Fruit fly (Drosophila melanogaster): ENCODE data around the gene CG14247.

CG14247 gene

DNA sequence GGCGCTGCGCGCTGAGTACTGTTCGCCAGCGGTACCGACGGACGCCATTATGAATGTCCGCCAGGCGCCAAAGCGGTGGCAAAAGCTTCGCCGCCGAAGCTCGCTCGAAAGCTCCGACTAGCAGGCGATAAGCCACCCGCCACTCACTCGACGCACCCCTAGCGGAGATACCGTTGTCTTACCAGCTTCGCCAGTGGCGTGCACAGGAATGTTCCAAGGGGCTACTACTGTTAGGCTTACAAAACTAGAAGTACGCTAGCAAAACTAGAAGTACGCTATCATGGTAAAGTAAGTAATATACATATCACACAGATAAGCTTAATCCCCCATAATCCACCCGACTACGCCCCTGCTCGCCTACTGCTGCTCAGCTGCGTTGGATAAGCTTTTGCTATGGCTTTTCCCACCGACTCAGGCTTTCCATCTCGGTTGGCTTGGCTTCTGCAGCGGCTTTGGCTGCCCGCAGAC lies 23.3 kb upstream of the CG14247 start, which contains the start of gene amon (continued):
- TF ChIP-seq CG1529 (GFP tag; optimal IDR thresholded peaks at IDR 0.05) (peak; percentile 90), CG8765 (GFP tag; IDR thresholded peaks at IDR 0.05) (peak; percentile 93), Vsx1 (GFP tag; optimal IDR thresholded peaks at IDR 0.05) (peak; percentile 90), CG16815 (GFP tag; optimal IDR thresholded peaks at IDR 0.05) (peak; percentile 95), Bteb2 (GFP tag; optimal IDR thresholded peaks at IDR 0.05) (peak; percentile 98), CG7745 (tag; optimal IDR thresholded peaks at IDR 0.05) (no peak), Bdp1 (GFP tag; optimal IDR thresholded peaks at IDR 0.05) (peak; percentile 93), caup (GFP tag; optimal IDR thresholded peaks at IDR 0.05; ENCODE audit: severe bottlenecking) (peak; percentile 100), schlank (tag; optimal IDR thresholded peaks at IDR 0.05) (peak; percentile 99), CG1602 (GFP tag; optimal IDR thresholded peaks at IDR 0.05) (peak; percentile 95), otp (GFP tag; IDR thresholded peaks at IDR 0.05) (peak; percentile 98), Opbp (GFP tag; IDR thresholded peaks at IDR 0.05; ENCODE audit: partially characterized antibody) (no peak), CG4617 (GFP tag; optimal IDR thresholded peaks at IDR 0.05; ENCODE audit: borderline replicate concordance) (peak; percentile 95), Dbx (GFP tag; IDR thresholded peaks at IDR 0.05) (peak; percentile 100), CoRest (tag; optimal IDR thresholded peaks at IDR 0.05) (peak; percentile 97), kah (GFP tag; optimal IDR thresholded peaks at IDR 0.05) (peak; percentile 90), knrl (GFP tag; IDR thresholded peaks at IDR 0.05; ENCODE audit: partially characterized antibody) (no peak), run (tag; optimal IDR thresholded peaks at IDR 0.05) (peak; percentile 93), ftz-f1 (GFP tag; optimal IDR thresholded peaks at IDR 0.05) (peak; percentile 92), MTF-1 (GFP tag; optimal IDR thresholded peaks at IDR 0.05; ENCODE audit: borderline replicate concordance) (peak; percentile 90), Hey (tag; optimal IDR thresholded peaks at IDR 0.05) (peak; percentile 98), gcm (GFP tag; optimal IDR thresholded peaks at IDR 0.05) (peak; percentile 93), Fer2 (tag; optimal IDR thresholded peaks at IDR 0.05) (peak; percentile 98), CG5245 (GFP tag; optimal IDR thresholded peaks at IDR 0.05) (peak; percentile 98), CG4360 (GFP tag; IDR thresholded peaks at IDR 0.05) (peak; percentile 79), CG4282 (GFP tag; optimal IDR thresholded peaks at IDR 0.05) (peak; percentile 95), Xrp1 (GFP tag; IDR thresholded peaks at IDR 0.05) (peak; percentile 97), Nf-YB (GFP tag; optimal IDR thresholded peaks at IDR 0.05) (peak; percentile 79), ro (GFP tag; IDR thresholded peaks at IDR 0.05) (peak; percentile 96), HLH4C (GFP tag; IDR thresholded peaks at IDR 0.05; ENCODE audit: partially characterized antibody) (no peak), CG17186 (GFP tag; optimal IDR thresholded peaks at IDR 0.05) (peak; percentile 75), CG31441 (GFP tag; IDR thresholded peaks at IDR 0.05) (peak; percentile 97), tgo (GFP tag; IDR thresholded peaks at IDR 0.05) (peak; percentile 98), cg (GFP tag; optimal IDR thresholded peaks at IDR 0.05) (no peak), Sry-δ (GFP tag; optimal IDR thresholded peaks at IDR 0.05) (peak; percentile 78), CG13287 (GFP tag; IDR thresholded peaks at IDR 0.05; ENCODE audit: partially characterized antibody) (peak; percentile 26), eyg (GFP tag; optimal IDR thresholded peaks at IDR 0.05) (peak; percentile 99), CG2120 (GFP tag; optimal IDR thresholded peaks at IDR 0.05) (peak; percentile 100), Sox102F (GFP tag; optimal IDR thresholded peaks at IDR 0.05) (peak; percentile 98), CG3995 (GFP tag; optimal IDR thresholded peaks at IDR 0.05) (peak; percentile 79), sd (tag; optimal IDR thresholded peaks at IDR 0.05) (peak; percentile 99), CG7963 (GFP tag; IDR thresholded peaks at IDR 0.05; ENCODE audit: partially characterized antibody) (no peak), Mes4 (GFP tag; optimal IDR thresholded peaks at IDR 0.05) (peak; percentile 95), B-H2 (GFP tag; optimal IDR thresholded peaks at IDR 0.05) (peak; percentile 99), D19B (GFP tag; optimal IDR thresholded peaks at IDR 0.05) (peak; percentile 94), luna (GFP tag; optimal IDR thresholded peaks at IDR 0.05) (peak; percentile 97), unpg (GFP tag; optimal IDR thresholded peaks at IDR 0.05) (peak; percentile 98), CG2199 (GFP tag; IDR thresholded peaks at IDR 0.05) (peak; percentile 98), CG17385 (GFP tag; optimal IDR thresholded peaks at IDR 0.05) (peak; percentile 95), z (GFP tag; IDR thresholded peaks at IDR 0.05) (peak; percentile 74)

All from whole organism, embryonic.